Fruit fly (Drosophila melanogaster) whole organism, prepupa: Measurements from ENCODE around the gene eRF1.

ENCODE experiments used
- CG8632 ChIP-seq: fragments of 200-800 bp; sonication (Bioruptor generic); optimal IDR thresholded peaks from 3 replicates; lab custom pipeline; 2016; ENCODE audit warnings: missing biosample characterization, missing genetic modification characterization
- esn ChIP-seq: fragments of 200-800 bp; sonication (Bioruptor generic); optimal IDR thresholded peaks from 2 replicates; lab custom pipeline; 2016; ENCODE audit warnings: missing biosample characterization, mild to moderate bottlenecking, missing genetic modification characterization, moderate library complexity

dm6 chr3L:20398243-20399222, 50.4 kb downstream of the eRF1 start:
- TF ChIP-seq CG8632 (GFP tag; lab: Kevin White, UChicago) (peak; percentile 79), esn (peak; percentile 79)
